Fruit fly (Drosophila melanogaster) S2 (cell line): ENCODE measurements around the gene CG3909.

Experiments used
- CG8478 ChIP-seq: fragments of >200 bp; optimal IDR thresholded peaks from 2 replicates; lab custom pipeline; 2018
- CTCF ChIP-seq, 2 experiments: fragments of >200 bp; optimal IDR thresholded peaks; 2 replicates each; lab custom pipeline; 2018

- TF ChIP-seq CTCF (optimal IDR thresholded peaks at IDR 0.05; lab: Kevin White, UChicago) = no peak
- no peak for TF ChIP-seq CG8478
These were observed 5.9 kb downstream of the CG3909 start, which contains the start of gene ohgt for dm6 chr3R:10048842-10049527.
